Worm (Caenorhabditis elegans): ENCODE data around the gene W03B1.5.

DNA sequence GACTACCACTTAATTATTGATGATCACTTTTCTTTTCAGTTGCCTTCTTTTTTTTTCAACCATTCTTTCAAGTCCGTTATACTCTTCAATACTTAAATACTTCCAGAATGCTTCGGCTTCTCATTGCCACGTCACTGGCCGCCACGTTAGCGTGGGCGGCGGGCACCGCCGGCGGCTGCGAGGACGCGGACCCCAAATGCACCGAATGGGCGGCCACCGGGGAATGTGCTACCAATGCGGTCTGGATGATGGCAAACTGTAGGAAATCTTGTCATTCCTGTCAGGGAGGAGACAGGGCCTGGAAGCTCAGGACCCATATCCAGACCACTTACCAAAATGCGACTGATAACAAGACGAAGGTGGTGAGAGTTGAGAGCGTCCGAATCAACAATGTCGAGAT lies 47.0 kb upstream of the W03B1.5 start, which contains the start of gene lgc-22:
- TF ChIP-seq fax-1 (tag; optimal IDR thresholded peaks at IDR 0.05) (no peak), ama-1 (optimal IDR thresholded peaks at IDR 0.05) (no peak), pag-3 (tag; optimal IDR thresholded peaks at IDR 0.05; ENCODE audit: borderline replicate concordance) (no peak), C38D4.7 (GFP tag; optimal IDR thresholded peaks at IDR 0.05) (no peak), ceh-19 (GFP tag; optimal IDR thresholded peaks at IDR 0.05) (no peak), dmd-4 (tag; optimal IDR thresholded peaks at IDR 0.05; ENCODE audit: borderline replicate concordance) (no peak)

Data from whole organism, late embryonic.